Fruit fly (Drosophila melanogaster): ENCODE measurements around the gene Zcchc7.

The Zcchc7 gene

DNA sequence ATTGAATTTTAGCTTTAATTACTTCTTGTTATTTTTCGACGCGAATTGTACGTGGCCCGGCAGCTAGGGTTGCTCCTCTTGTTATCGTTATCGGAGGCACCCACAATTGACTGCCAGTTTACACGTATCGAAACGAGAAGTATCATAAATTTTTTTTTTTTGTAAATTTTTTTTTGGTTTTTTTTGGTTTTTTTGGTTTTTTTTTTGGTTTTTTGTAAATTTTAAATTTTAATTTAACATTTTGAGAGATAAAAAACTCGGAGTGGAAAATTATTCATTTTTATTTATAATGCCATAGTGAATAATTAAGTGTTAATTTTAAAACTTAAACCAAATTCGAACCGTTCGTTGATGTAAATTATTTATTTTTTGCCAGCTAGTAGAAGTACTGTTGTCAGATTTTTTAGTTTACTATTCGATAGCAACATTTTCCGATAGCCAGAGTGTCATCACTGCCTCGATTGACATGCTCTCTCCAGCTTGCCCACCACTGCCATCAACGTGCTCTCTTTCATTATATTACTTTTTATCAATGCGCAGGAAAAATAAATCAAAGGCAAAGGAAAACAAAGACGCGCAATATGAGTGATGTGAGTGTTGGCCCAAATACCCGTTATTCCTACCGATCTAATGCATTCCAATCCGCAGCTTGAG is at the start of gene Zcchc7, which contains the start of gene kud (continued):
- TF ChIP-seq caup (GFP tag; optimal IDR thresholded peaks at IDR 0.05; ENCODE audit: severe bottlenecking) (no peak), CG10431 (GFP tag; optimal IDR thresholded peaks at IDR 0.05) (no peak), nerfin-1 (tag; optimal IDR thresholded peaks at IDR 0.05) (peak; percentile 56), fd102C (GFP tag; optimal IDR thresholded peaks at IDR 0.05) (no peak), D19A (tag; optimal IDR thresholded peaks at IDR 0.05) (no peak), CG12104 (GFP tag; optimal IDR thresholded peaks at IDR 0.05) (peak; percentile 55), hb (GFP tag; IDR thresholded peaks at IDR 0.05; ENCODE audit: partially characterized antibody) (no peak), Optix (GFP tag; IDR thresholded peaks at IDR 0.05) (no peak), CG12744 (GFP tag; optimal IDR thresholded peaks at IDR 0.05) (no peak), otp (GFP tag; IDR thresholded peaks at IDR 0.05) (no peak), bigmax (GFP tag; optimal IDR thresholded peaks at IDR 0.05) (no peak), ttk (GFP tag; IDR thresholded peaks at IDR 0.05) (no peak), CG32772 (GFP tag; IDR thresholded peaks at IDR 0.05) (no peak), dmrt11E (tag; optimal IDR thresholded peaks at IDR 0.05) (peak; percentile 57), CG4282 (GFP tag; optimal IDR thresholded peaks at IDR 0.05) (no peak), fd96Cb (tag; optimal IDR thresholded peaks at IDR 0.05) (peak; percentile 26), CG6654 (GFP tag; optimal IDR thresholded peaks at IDR 0.05) (no peak), NFAT (GFP tag; IDR thresholded peaks at IDR 0.05) (peak; percentile 75), gro (GFP tag; optimal IDR thresholded peaks at IDR 0.05) (peak; percentile 33), CG9437 (GFP tag; optimal IDR thresholded peaks at IDR 0.05) (peak; percentile 57), Dll (GFP tag; IDR thresholded peaks at IDR 0.05; ENCODE audit: partially characterized antibody) (peak; percentile 58; the same call in 1 of the 4 replicates), CkIIα-i1 (GFP tag; IDR thresholded peaks at IDR 0.05) (no peak), Myb (GFP tag; optimal IDR thresholded peaks at IDR 0.05) (peak; percentile 21), ab (GFP tag; optimal IDR thresholded peaks at IDR 0.05) (no peak), insv (GFP tag; optimal IDR thresholded peaks at IDR 0.05) (peak in 1 of 2 experiments; percentile 50), Hr78 (GFP tag; optimal IDR thresholded peaks at IDR 0.05) (no peak), Hey (tag; optimal IDR thresholded peaks at IDR 0.05) (no peak), tap (tag; optimal IDR thresholded peaks at IDR 0.05) (no peak), CG6765 (GFP tag; optimal IDR thresholded peaks at IDR 0.05) (no peak), pfk (GFP tag; optimal IDR thresholded peaks at IDR 0.05) (no peak), eyg (GFP tag; optimal IDR thresholded peaks at IDR 0.05) (no peak), Rx (GFP tag; IDR thresholded peaks at IDR 0.05) (no peak), Meics (GFP tag; optimal IDR thresholded peaks at IDR 0.05) (peak; percentile 71), B-H1 (GFP tag; IDR thresholded peaks at IDR 0.05) (no peak), CG1647 (GFP tag; optimal IDR thresholded peaks at IDR 0.05) (peak; percentile 25), h (optimal IDR thresholded peaks at IDR 0.05) (no peak), esg (GFP tag; conservative IDR thresholded peaks at IDR 0.05) (no peak; the same call in 1 of the 2 replicates), CG6175 (GFP tag; IDR thresholded peaks at IDR 0.05) (no peak), CG4360 (GFP tag; IDR thresholded peaks at IDR 0.05) (no peak), CG18011 (GFP tag; optimal IDR thresholded peaks at IDR 0.05) (peak; percentile 50), CG17385 (GFP tag; optimal IDR thresholded peaks at IDR 0.05) (peak; percentile 59), CG17802 (tag; optimal IDR thresholded peaks at IDR 0.05) (peak; percentile 84), ERR (GFP tag; optimal IDR thresholded peaks at IDR 0.05) (peak; percentile 32), sna (GFP tag; IDR thresholded peaks at IDR 0.05; ENCODE audit: partially characterized antibody) (peak; percentile 18; the same call in 1 of the 2 replicates), Dref (GFP tag; IDR thresholded peaks at IDR 0.05) (peak; percentile 71), pum (GFP tag; optimal IDR thresholded peaks at IDR 0.05) (peak; percentile 31), fd64A (GFP tag; optimal IDR thresholded peaks at IDR 0.05) (no peak), CG3847 (GFP tag; IDR thresholded peaks at IDR 0.05) (peak; percentile 71), Nf-YB (GFP tag; optimal IDR thresholded peaks at IDR 0.05) (peak; percentile 42), HHEX (GFP tag; optimal IDR thresholded peaks at IDR 0.05) (no peak)

Data from whole organism, embryonic.